Worm (Caenorhabditis elegans) whole organism, L2 larva: ENCODE measurements around the gene F35H10.10.

Experiments
- C34F6.9 ChIP-seq: fragments of 150-350 bp; optimal IDR thresholded peaks from 2 replicates; lab custom pipeline; 2014; ENCODE audit warnings: missing biosample characterization, missing genetic modification characterization
- F13H6.1 ChIP-seq: sonication (generic microtip); optimal IDR thresholded peaks from 2 replicates; lab custom pipeline; 2016; ENCODE audit warnings: missing genetic modification characterization, missing compliant biosample characterization
- R02D3.7 ChIP-seq: fragments of 150-350 bp; optimal IDR thresholded peaks from 2 replicates; lab custom pipeline; 2014; ENCODE audit warnings: missing biosample characterization, missing genetic modification characterization
- Y55F3AM.14 ChIP-seq: fragments of 200-800 bp; sonication (Bioruptor generic); optimal IDR thresholded peaks from 2 replicates; lab custom pipeline; 2018; ENCODE audit warnings: mild to moderate bottlenecking, missing genetic modification characterization, missing compliant biosample characterization
- ZK546.5 ChIP-seq: sonication (generic microtip); optimal IDR thresholded peaks from 2 replicates; lab custom pipeline; 2017; ENCODE audit warnings: missing biosample characterization, missing genetic modification characterization
- alr-1 ChIP-seq: fragments of 150-350 bp; optimal IDR thresholded peaks from 2 replicates; lab custom pipeline; 2014; ENCODE audit warnings: missing biosample characterization, missing genetic modification characterization
- crh-2 ChIP-seq: sonication (generic microtip); optimal IDR thresholded peaks from 2 replicates; lab custom pipeline; 2017; ENCODE audit warnings: missing biosample characterization, missing genetic modification characterization
- dmd-4 ChIP-seq: sonication (generic microtip); optimal IDR thresholded peaks from 2 replicates; lab custom pipeline; 2017; ENCODE audit warnings: missing biosample characterization, missing genetic modification characterization
- egl-27 ChIP-seq: sonication (generic microtip); optimal IDR thresholded peaks from 3 replicates; lab custom pipeline; 2017; ENCODE audit warnings: missing biosample characterization, missing genetic modification reagents, missing genetic modification characterization
- elt-1 ChIP-seq: fragments of 150-350 bp; optimal IDR thresholded peaks from 2 replicates; lab custom pipeline; 2014; ENCODE audit warnings: missing biosample characterization, missing genetic modification characterization
- fos-1 ChIP-seq: fragments of 150-350 bp; optimal IDR thresholded peaks from 2 replicates; lab custom pipeline; 2014; ENCODE audit warnings: missing biosample characterization, missing genetic modification characterization
- gmeb-1 ChIP-seq: fragments of 150-350 bp; optimal IDR thresholded peaks from 2 replicates; lab custom pipeline; 2014; ENCODE audit warnings: missing biosample characterization, missing genetic modification characterization
- lin-11 ChIP-seq: fragments of 150-350 bp; sonication (generic microtip); optimal IDR thresholded peaks from 2 replicates; lab custom pipeline; 2014; ENCODE audit warnings: missing biosample characterization, missing genetic modification characterization, inconsistent platforms, mixed read lengths
- lsy-2 ChIP-seq, 2 experiments: fragments of 150-350 bp in 1 of 2; sonication (generic microtip) in 1 of 2; optimal IDR thresholded peaks; 2 replicates each; lab custom pipeline; 2014 to 2017; ENCODE audit warnings: missing biosample characterization in 2 of 2, missing genetic modification characterization in 2 of 2
- mdl-1 ChIP-seq, 2 experiments: fragments of 150-350 bp in 1 of 2; sonication (generic microtip) in 1 of 2; optimal IDR thresholded peaks; 2 replicates each; lab custom pipeline; 2017; ENCODE audit warnings: missing biosample characterization in 2 of 2, missing genetic modification characterization in 2 of 2
- nhr-10 ChIP-seq: sonication (generic microtip); optimal IDR thresholded peaks from 2 replicates; lab custom pipeline; 2017; ENCODE audit warnings: missing biosample characterization, missing genetic modification characterization
- nhr-129 ChIP-seq: fragments of 150-350 bp; optimal IDR thresholded peaks from 2 replicates; lab custom pipeline; 2014; ENCODE audit warnings: missing biosample characterization, missing genetic modification characterization
- nhr-237 ChIP-seq: fragments of 150-350 bp; optimal IDR thresholded peaks from 2 replicates; lab custom pipeline; 2014; ENCODE audit warnings: missing biosample characterization, missing genetic modification characterization
- nhr-25 ChIP-seq: fragments of 150-350 bp; sonication (generic microtip); optimal IDR thresholded peaks from 3 replicates; lab custom pipeline; 2014; ENCODE audit warnings: missing biosample characterization, missing genetic modification characterization
- nhr-6 ChIP-seq: fragments of 150-350 bp; optimal IDR thresholded peaks from 2 replicates; lab custom pipeline; 2014; ENCODE audit warnings: missing biosample characterization, missing genetic modification characterization
- peb-1 ChIP-seq: fragments of 150-350 bp; optimal IDR thresholded peaks from 2 replicates; lab custom pipeline; 2014; ENCODE audit warnings: missing biosample characterization, missing genetic modification characterization
- sem-4 ChIP-seq: fragments of 150-350 bp; optimal IDR thresholded peaks from 2 replicates; lab custom pipeline; 2014; ENCODE audit warnings: missing biosample characterization, missing genetic modification reagents, missing genetic modification characterization
- unc-39 ChIP-seq: fragments of 150-350 bp; optimal IDR thresholded peaks from 2 replicates; lab custom pipeline; 2014; ENCODE audit warnings: missing biosample characterization, missing genetic modification characterization
- unc-62 ChIP-seq: fragments of 150-350 bp; optimal IDR thresholded peaks from 2 replicates; lab custom pipeline; 2014; ENCODE audit warnings: missing biosample characterization, missing genetic modification reagents, missing genetic modification characterization
- zag-1 ChIP-seq: fragments of 150-350 bp; optimal IDR thresholded peaks from 2 replicates; lab custom pipeline; 2014; ENCODE audit warnings: missing biosample characterization, missing genetic modification characterization

F35H10.10 gene

DNA sequence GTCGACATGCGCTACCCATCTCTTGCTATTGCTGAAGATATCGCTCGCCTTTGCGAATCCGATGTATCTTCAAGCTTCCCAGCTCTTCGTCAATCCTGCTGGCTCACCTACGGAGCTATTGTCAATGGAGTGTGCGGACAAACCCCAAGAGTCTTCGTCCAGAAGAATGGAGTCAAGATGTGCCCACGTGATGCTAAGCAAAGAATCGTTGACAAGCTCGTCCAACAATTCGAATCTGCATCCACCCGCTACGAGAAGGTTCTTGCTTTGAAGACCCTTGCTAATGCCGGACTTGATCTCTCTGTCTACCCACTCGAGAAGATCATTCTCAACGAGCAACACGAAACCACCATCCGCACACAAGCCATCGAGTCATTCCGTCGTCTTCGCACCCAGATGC, 50.1 kb downstream of the F35H10.10 start:
- TF ChIP-seq egl-27 (tag; lab: Kevin White, UChicago) = no peak
- TF ChIP-seq nhr-237 (tag; lab: Kevin White, UChicago) = no peak
- TF ChIP-seq zag-1 (tag; lab: Kevin White, UChicago) = no peak
- TF ChIP-seq nhr-25 (tag; lab: Kevin White, UChicago) = no peak
- TF ChIP-seq ZK546.5 (tag; lab: Kevin White, UChicago) = no peak
- no peak for TF ChIP-seq F13H6.1 (tag; lab: Kevin White, UChicago)
- no peak for TF ChIP-seq R02D3.7
- TF ChIP-seq nhr-10 (tag; lab: Kevin White, UChicago) = no peak
- no peak for TF ChIP-seq gmeb-1 (tag; lab: Kevin White, UChicago)
- TF ChIP-seq mdl-1 (tag; optimal IDR thresholded peaks at IDR 0.05; lab: Kevin White, UChicago) = no peak

DNA sequence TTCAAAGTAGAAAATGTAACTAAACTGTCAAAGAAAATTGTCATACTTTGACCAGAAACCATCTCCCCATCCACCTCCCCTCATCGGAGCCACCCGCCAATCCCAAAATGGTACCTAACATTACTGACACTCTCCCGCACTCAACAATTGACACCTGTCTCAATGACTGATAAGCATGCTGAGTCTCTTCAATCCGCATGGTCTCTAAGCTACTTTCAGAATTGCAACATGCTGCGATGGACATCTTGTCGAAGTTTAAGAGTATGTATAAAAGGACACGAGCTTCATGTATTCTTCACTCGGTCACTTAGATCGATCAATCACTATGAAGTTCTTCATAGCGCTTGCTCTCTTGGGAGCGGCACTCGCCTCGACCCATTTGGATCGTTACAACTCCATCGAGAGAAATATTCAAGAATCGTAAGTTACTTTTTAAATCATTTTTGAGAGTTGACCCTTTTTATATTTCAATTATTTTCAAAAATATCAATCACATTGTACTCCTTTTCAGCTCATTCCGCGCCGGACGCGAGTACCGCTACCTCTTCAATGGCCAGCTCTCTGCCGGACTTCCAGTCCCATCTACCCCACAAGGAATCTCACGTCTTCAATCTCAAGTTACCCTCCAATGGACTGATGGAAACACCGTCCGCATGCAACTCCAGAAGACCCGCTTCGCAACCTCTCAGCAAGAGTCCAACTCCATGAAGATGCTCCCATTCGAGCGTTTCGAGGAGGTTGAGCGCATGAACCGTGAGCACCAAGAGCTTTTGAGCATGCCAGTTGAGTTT, 51.7 kb downstream of the F35H10.10 start, which contains the start of gene vit-6:
TSS of gene vit-6 (plus strand) at position 310 of the 791 bp plus-strand sequence.
- TF ChIP-seq C34F6.9 (tag; lab: Kevin White, UChicago) = no peak
- no peak for TF ChIP-seq F13H6.1 (tag; lab: Kevin White, UChicago)
- no peak for TF ChIP-seq lsy-2 (tag; optimal IDR thresholded peaks at IDR 0.05; lab: Kevin White, UChicago)
- no peak for TF ChIP-seq gmeb-1 (tag; lab: Kevin White, UChicago)
- no peak for TF ChIP-seq nhr-129 (tag; lab: Kevin White, UChicago)
- TF ChIP-seq crh-2 (tag; lab: Kevin White, UChicago) = no peak
- TF ChIP-seq lin-11 (tag; lab: Kevin White, UChicago) = no peak
- TF ChIP-seq unc-39 = no peak
- TF ChIP-seq fos-1 (tag; lab: Kevin White, UChicago) = no peak
- TF ChIP-seq sem-4 (tag; lab: Kevin White, UChicago) = no peak
- no peak for TF ChIP-seq nhr-6
- TF ChIP-seq peb-1 (tag; lab: Kevin White, UChicago) = no peak
- no peak for TF ChIP-seq elt-1
- no peak for TF ChIP-seq Y55F3AM.14 (GFP tag; lab: Kevin White, UChicago)
- TF ChIP-seq unc-62 (GFP tag; lab: Kevin White, UChicago) = no peak

DNA sequence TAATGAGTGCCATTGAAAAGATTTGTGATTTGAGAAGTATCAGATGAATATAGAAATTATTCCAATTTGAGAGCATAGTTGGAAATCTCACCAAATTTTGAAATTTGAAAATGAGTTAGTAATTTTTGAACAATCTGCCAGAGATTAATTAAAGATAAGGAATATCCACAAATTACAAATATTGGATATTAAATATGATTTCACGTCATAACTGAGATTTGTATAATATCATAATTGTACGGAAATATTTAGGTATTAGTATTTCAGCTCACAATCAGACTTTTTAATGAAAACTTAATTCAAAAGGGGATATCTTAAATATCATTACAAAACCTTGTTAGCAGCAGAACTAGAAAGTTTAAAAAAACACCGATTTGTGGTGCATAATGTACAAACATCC, 52.8 kb downstream of the F35H10.10 start, which contains the start of gene K07H8.7:
TSS of gene K07H8.7 (minus strand) at position 101 of the 400 bp plus-strand sequence.
- TF ChIP-seq alr-1 (tag; lab: Kevin White, UChicago) (no peak), dmd-4 (no peak)
